Fruit fly (Drosophila melanogaster) Kc167 (cell line): ENCODE measurements around the gene shf.

Source experiments
- Myc ChIP-seq: fragments of >200 bp; optimal IDR thresholded peaks from 2 replicates; lab custom pipeline; 2017; ENCODE audit warnings: missing external identifiers
- h ChIP-seq: fragments of >200 bp; optimal IDR thresholded peaks from 3 replicates; lab custom pipeline; 2018; ENCODE audit warnings: missing external identifiers
- psq ChIP-seq: fragments of >200 bp; optimal IDR thresholded peaks from 2 replicates; lab custom pipeline; 2017; ENCODE audit warnings: missing external identifiers
- ttk ChIP-seq: sonication (Bioruptor generic); optimal IDR thresholded peaks from 2 replicates; lab custom pipeline; 2017; ENCODE audit warnings: missing external identifiers

DNA sequence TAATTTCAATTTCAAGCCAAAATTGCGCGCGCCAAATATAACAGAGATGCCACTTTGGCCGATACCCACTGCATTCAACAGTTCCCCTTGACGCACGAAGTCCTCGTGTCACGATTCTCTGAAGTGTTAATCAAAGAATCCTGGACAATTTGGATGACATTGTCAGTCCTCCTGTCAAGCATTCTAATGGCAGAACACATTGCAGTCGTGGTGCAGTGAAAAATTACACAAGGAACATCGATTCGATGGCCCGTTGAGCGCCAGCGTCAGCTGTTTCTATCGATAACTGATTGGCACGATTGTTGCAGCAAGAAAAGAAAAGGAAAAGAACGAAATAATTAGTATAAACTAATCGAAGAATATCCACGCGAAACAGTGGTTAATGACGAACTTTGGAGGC lies 44.7 kb upstream of the shf start, which contains the start of gene nonC:
- TF ChIP-seq h (lab: Kevin White, UChicago) (no peak), psq (lab: Kevin White, UChicago) (no peak), ttk (lab: Kevin White, UChicago) (no peak), Myc (no peak)
